Worm (Caenorhabditis elegans) whole organism, late embryonic: Measurements from ENCODE around the gene F53E10.6.

Experiments used
- C08G9.2 ChIP-seq: sonication (generic microtip); optimal IDR thresholded peaks from 2 replicates; lab custom pipeline; 2016; ENCODE audit warnings: mild to moderate bottlenecking, missing genetic modification characterization, moderate library complexity, missing compliant biosample characterization
- F13H6.1 ChIP-seq: sonication (generic microtip); optimal IDR thresholded peaks from 2 replicates; lab custom pipeline; 2016; ENCODE audit warnings: missing genetic modification characterization, missing compliant biosample characterization
- K02D7.2 ChIP-seq: sonication (generic microtip); optimal IDR thresholded peaks from 2 replicates; lab custom pipeline; 2017; ENCODE audit warnings: mild to moderate bottlenecking, missing genetic modification characterization, missing compliant biosample characterization
- Y22D7AL.16 ChIP-seq: sonication (generic microtip); optimal IDR thresholded peaks from 2 replicates; lab custom pipeline; 2016; ENCODE audit warnings: missing genetic modification characterization, missing compliant biosample characterization
- ceh-18 ChIP-seq: sonication (generic microtip); optimal IDR thresholded peaks from 2 replicates; lab custom pipeline; 2016; ENCODE audit warnings: missing genetic modification characterization, missing compliant biosample characterization
- ceh-19 ChIP-seq: fragments of 200-800 bp; sonication (Bioruptor generic); optimal IDR thresholded peaks from 2 replicates; lab custom pipeline; 2018; ENCODE audit warnings: mild to moderate bottlenecking, missing genetic modification characterization, missing compliant biosample characterization
- ceh-2 ChIP-seq: sonication (generic microtip); optimal IDR thresholded peaks from 2 replicates; lab custom pipeline; 2016; ENCODE audit warnings: missing genotype, missing genetic modification characterization, missing compliant biosample characterization
- ceh-22 ChIP-seq: sonication (generic microtip); optimal IDR thresholded peaks from 2 replicates; lab custom pipeline; 2017; ENCODE audit warnings: missing biosample characterization, missing genetic modification characterization
- ceh-30 ChIP-seq: fragments of 150-350 bp; optimal IDR thresholded peaks from 2 replicates; lab custom pipeline; 2014; ENCODE audit warnings: missing biosample characterization, missing genetic modification characterization
- ceh-31 ChIP-seq: sonication (generic microtip); optimal IDR thresholded peaks from 2 replicates; lab custom pipeline; 2016; ENCODE audit warnings: missing genetic modification characterization, missing compliant biosample characterization
- ceh-45 ChIP-seq: fragments of 200-800 bp; sonication (Bioruptor generic); IDR thresholded peaks from 2 replicates; pipeline ENCODE4 v1.3.6; 2022; ENCODE audit warnings: missing genetic modification reagents, missing genetic modification characterization, missing compliant biosample characterization
- che-1 ChIP-seq: sonication (generic microtip); optimal IDR thresholded peaks from 2 replicates; lab custom pipeline; 2016; ENCODE audit warnings: mild to moderate bottlenecking, missing genetic modification characterization, missing compliant biosample characterization
- dmd-4 ChIP-seq: sonication (generic microtip); optimal IDR thresholded peaks from 2 replicates; lab custom pipeline; 2016; ENCODE audit warnings: borderline replicate concordance, missing genetic modification characterization, missing compliant biosample characterization
- dve-1 ChIP-seq: sonication (generic microtip); optimal IDR thresholded peaks from 2 replicates; lab custom pipeline; 2017; ENCODE audit warnings: antibody characterized with exemption, mild to moderate bottlenecking, missing genetic modification characterization, missing compliant biosample characterization
- elt-2 ChIP-seq: sonication (generic microtip); optimal IDR thresholded peaks from 2 replicates; lab custom pipeline; 2016; ENCODE audit warnings: missing genetic modification reagents, missing genetic modification characterization, missing compliant biosample characterization
- ets-4 ChIP-seq: sonication (generic microtip); optimal IDR thresholded peaks from 2 replicates; lab custom pipeline; 2016; ENCODE audit warnings: missing genetic modification characterization, missing compliant biosample characterization
- fkh-10 ChIP-seq: fragments of 150-350 bp; optimal IDR thresholded peaks from 2 replicates; lab custom pipeline; 2014; ENCODE audit warnings: missing biosample characterization, missing genetic modification reagents, missing genetic modification characterization
- hlh-30 ChIP-seq: sonication (generic microtip); optimal IDR thresholded peaks from 2 replicates; lab custom pipeline; 2017; ENCODE audit warnings: antibody characterized with exemption, missing genetic modification characterization, missing compliant biosample characterization; ENCODE audit not compliant: insufficient read depth
- hlh-8 ChIP-seq: sonication (generic microtip); optimal IDR thresholded peaks from 2 replicates; lab custom pipeline; 2016; ENCODE audit warnings: missing genotype, missing genetic modification characterization, missing compliant biosample characterization
- lin-11 ChIP-seq: fragments of 200-800 bp; sonication (Bioruptor generic); optimal IDR thresholded peaks from 2 replicates; lab custom pipeline; 2018; ENCODE audit warnings: mild to moderate bottlenecking, missing genetic modification characterization, missing compliant biosample characterization
- mec-3 ChIP-seq: sonication (generic microtip); optimal IDR thresholded peaks from 2 replicates; lab custom pipeline; 2016; ENCODE audit warnings: borderline replicate concordance, missing genetic modification characterization, missing compliant biosample characterization
- nfya-1 ChIP-seq: sonication (generic microtip); optimal IDR thresholded peaks from 2 replicates; lab custom pipeline; 2017; ENCODE audit warnings: missing genetic modification characterization, mild to moderate bottlenecking, missing compliant biosample characterization, antibody characterized with exemption, moderate library complexity
- nhr-232 ChIP-seq: sonication (generic microtip); optimal IDR thresholded peaks from 2 replicates; lab custom pipeline; 2016; ENCODE audit warnings: missing genetic modification characterization, missing compliant biosample characterization
- npax-4 ChIP-seq: sonication (generic microtip); optimal IDR thresholded peaks from 2 replicates; lab custom pipeline; 2016; ENCODE audit warnings: missing genetic modification characterization, missing compliant biosample characterization
- pag-3 ChIP-seq: sonication (generic microtip); optimal IDR thresholded peaks from 2 replicates; lab custom pipeline; 2016; ENCODE audit warnings: missing compliant biosample characterization, missing genetic modification characterization, borderline replicate concordance
- pha-4 ChIP-seq: fragments of 150-350 bp; optimal IDR thresholded peaks from 2 replicates; lab custom pipeline; 2018; ENCODE audit warnings: missing biosample characterization, missing genetic modification reagents, missing genetic modification characterization
- pros-1 ChIP-seq: fragments of 150-350 bp; optimal IDR thresholded peaks from 2 replicates; lab custom pipeline; 2014; ENCODE audit warnings: missing biosample characterization, missing genetic modification reagents, missing genetic modification characterization
- ref-2 ChIP-seq: sonication (generic microtip); optimal IDR thresholded peaks from 2 replicates; lab custom pipeline; 2016; ENCODE audit warnings: missing genetic modification characterization, missing compliant biosample characterization
- rnt-1 ChIP-seq: sonication (generic microtip); optimal IDR thresholded peaks from 2 replicates; lab custom pipeline; 2016; ENCODE audit warnings: missing genetic modification characterization, missing compliant biosample characterization
- sox-2 ChIP-seq: fragments of 200-800 bp; sonication (Bioruptor generic); IDR thresholded peaks from 2 replicates; pipeline ENCODE4 v1.3.6; 2022; ENCODE audit warnings: missing genetic modification reagents, missing genetic modification characterization, missing compliant biosample characterization
- sox-4 ChIP-seq: sonication (generic microtip); optimal IDR thresholded peaks from 2 replicates; lab custom pipeline; 2017; ENCODE audit warnings: mild to moderate bottlenecking, missing genetic modification characterization, inconsistent platforms, missing compliant biosample characterization
- syd-9 ChIP-seq: sonication (generic microtip); optimal IDR thresholded peaks from 2 replicates; lab custom pipeline; 2016; ENCODE audit warnings: mild to moderate bottlenecking, missing genetic modification characterization, moderate library complexity, missing compliant biosample characterization
- tbx-2 ChIP-seq: sonication (generic microtip); optimal IDR thresholded peaks from 2 replicates; lab custom pipeline; 2016; ENCODE audit warnings: missing genetic modification characterization, missing compliant biosample characterization
- tbx-7 ChIP-seq: sonication (generic microtip); optimal IDR thresholded peaks from 2 replicates; lab custom pipeline; 2016; ENCODE audit warnings: missing genotype, missing genetic modification characterization, missing compliant biosample characterization
- unc-3 ChIP-seq, 2 experiments: fragments of 200-800 bp in 1 of 2; sonication (Bioruptor generic) in 1 of 2; sonication (generic microtip) in 1 of 2; conservative IDR thresholded peaks in 1 of 2; optimal IDR thresholded peaks in 1 of 2; 2 replicates each; pipeline versions ENCODE4 v1.3.6 to Lab custom; 2016 to 2022; ENCODE audit warnings: missing compliant biosample characterization in 2 of 2, missing genetic modification characterization in 2 of 2, missing genetic modification reagents in 1 of 2
- unc-42 ChIP-seq: sonication (generic microtip); optimal IDR thresholded peaks from 2 replicates; lab custom pipeline; 2016; ENCODE audit warnings: missing genotype, missing genetic modification characterization, missing compliant biosample characterization
- unc-55 ChIP-seq: sonication (generic microtip); optimal IDR thresholded peaks from 2 replicates; lab custom pipeline; 2017; ENCODE audit warnings: missing biosample characterization, missing genetic modification reagents, missing genetic modification characterization
- zip-5 ChIP-seq: sonication (generic microtip); optimal IDR thresholded peaks from 2 replicates; lab custom pipeline; 2016; ENCODE audit warnings: missing genetic modification characterization, missing compliant biosample characterization

The F53E10.6 gene

DNA sequence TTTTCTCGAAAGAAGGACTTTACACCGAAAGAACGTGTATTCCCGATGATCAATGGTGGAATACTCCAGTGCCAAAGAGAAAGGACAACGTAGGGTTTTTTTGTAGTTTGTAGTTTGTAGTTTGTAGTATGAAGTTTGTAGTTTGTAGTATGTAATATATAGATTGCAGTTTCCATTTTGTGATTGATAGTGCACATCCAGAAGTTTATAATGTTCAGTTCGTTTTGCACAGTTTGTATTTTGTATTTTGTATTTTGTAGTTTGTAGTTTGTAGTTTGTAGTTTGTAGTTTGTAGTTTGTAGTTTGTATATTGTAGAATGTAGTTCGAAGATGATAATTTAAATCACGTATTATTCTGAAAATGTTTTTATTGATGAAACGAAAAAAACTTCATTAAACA is 14.6 kb upstream of the F53E10.6 start:
- TF ChIP-seq ref-2 (tag; lab: Kevin White, UChicago) (no peak), hlh-30 (tag; lab: Kevin White, UChicago) (no peak), ceh-22 (tag; lab: Kevin White, UChicago) (no peak), sox-2 (GFP tag; lab: Robert Waterston, UW) (no peak), dve-1 (no peak), syd-9 (tag; lab: Kevin White, UChicago) (no peak), fkh-10 (no peak), ceh-19 (GFP tag; lab: Kevin White, UChicago) (no peak), F13H6.1 (no peak), C08G9.2 (tag; lab: Kevin White, UChicago) (no peak), ceh-2 (tag; lab: Kevin White, UChicago) (no peak), che-1 (tag; lab: Kevin White, UChicago) (no peak), mec-3 (tag; lab: Kevin White, UChicago) (no peak)
- TF ChIP-seq, all 69 proteins: peak for 0

DNA sequence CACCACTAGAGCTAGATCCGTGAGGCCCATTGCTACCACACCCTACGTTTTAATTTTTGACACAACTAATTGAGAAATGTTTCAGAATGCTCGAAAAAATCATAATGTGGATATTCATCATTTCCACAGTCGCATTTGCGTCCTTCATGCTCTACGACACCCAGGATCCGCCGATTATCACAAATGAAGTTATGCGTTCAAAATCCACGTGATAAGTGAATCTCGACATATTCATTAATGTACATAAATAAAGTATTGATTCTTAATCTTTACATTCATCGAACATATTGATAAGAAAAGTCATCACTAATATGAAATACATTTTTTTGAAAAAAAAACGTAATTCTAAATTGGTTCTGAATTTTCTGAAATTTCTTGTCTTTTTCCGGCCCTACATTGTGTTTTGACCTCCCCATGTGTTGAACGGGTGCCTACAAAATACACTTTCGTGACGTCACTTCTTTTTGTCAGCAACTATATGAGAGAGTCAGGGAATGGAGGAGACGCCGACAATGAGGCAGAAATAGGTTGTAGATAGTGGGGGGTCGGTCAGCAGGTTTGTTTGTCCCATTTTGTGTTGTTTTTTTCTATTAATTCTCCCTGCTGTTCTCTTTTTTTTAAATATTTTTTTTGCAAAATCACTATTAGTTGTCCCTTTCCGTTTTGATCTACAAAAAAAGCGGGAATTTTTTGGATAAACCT is 12.3 kb upstream of the F53E10.6 start, which contains the start of gene F53E10.1:
F53E10.1 (plus strand) TSS at position 325 of the 702 bp plus-strand sequence.
- TF ChIP-seq sox-4: no peak
- peak; percentile 10 for TF ChIP-seq elt-2 (tag; lab: Kevin White, UChicago)

DNA sequence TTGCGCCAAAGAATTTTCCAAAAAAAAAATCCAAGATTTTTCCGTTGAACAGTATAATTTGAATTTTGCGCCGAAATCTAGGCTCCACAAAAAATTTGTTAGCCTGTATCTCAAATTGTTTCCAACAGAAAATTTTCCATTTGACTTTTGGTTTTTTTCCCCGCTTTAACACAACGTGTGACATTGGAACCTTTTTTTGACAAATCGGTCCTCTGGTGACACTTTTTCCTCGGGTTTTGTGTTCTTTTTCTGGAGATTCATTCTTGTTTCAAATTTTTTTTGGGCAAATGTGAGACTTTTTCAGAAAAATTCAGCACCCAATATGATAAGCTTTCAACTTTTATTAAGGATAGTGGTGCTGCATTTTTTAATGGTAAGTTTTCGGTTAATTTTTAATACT is 5.5 kb upstream of the F53E10.6 start, which contains the start of gene acr-17:
acr-17 (plus strand) TSS at position 301 of the 400 bp plus-strand sequence.
- no peak for TF ChIP-seq ceh-22 (tag; lab: Kevin White, UChicago)
- no peak for TF ChIP-seq nhr-232
- TF ChIP-seq Y22D7AL.16 (tag; lab: Kevin White, UChicago): no peak
- TF ChIP-seq ceh-30 (tag; lab: Kevin White, UChicago): no peak
- TF ChIP-seq zip-5: no peak
- TF ChIP-seq dmd-4 (tag; lab: Kevin White, UChicago): no peak
- no peak for TF ChIP-seq ceh-45 (GFP tag; lab: Robert Waterston, UW)
- TF ChIP-seq unc-55: no peak
- no peak for TF ChIP-seq pha-4 (tag; lab: Kevin White, UChicago)
- TF ChIP-seq unc-3 (GFP tag; conservative IDR thresholded peaks at IDR 0.05; lab: Robert Waterston, UW): no peak
- no peak for TF ChIP-seq unc-3 (tag; optimal IDR thresholded peaks at IDR 0.05; lab: Kevin White, UChicago)
- no peak for TF ChIP-seq ceh-31
- TF ChIP-seq pros-1: no peak
- TF ChIP-seq K02D7.2 (tag; lab: Kevin White, UChicago): no peak

DNA sequence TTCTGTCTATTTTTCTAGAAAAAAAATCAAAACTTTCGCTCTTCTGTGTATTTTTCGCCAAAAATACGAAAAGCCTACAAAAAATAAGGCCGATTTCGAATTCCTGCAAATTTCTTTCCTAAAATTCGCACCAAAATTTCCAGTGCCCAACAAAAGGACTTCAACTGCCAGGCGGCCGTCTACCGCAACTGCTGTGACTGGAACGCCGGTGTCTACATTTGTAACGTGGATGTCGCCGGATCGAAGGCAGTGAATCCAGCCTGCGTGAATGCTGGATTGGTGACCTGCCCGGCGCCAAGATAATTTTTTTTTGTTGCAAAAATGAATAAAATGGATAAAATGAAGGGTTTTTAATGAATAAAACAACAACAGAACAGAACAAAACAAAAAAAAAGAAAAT is 1.0 kb downstream of the F53E10.6 start:
- no peak for TF ChIP-seq pag-3 (tag; lab: Kevin White, UChicago)

DNA sequence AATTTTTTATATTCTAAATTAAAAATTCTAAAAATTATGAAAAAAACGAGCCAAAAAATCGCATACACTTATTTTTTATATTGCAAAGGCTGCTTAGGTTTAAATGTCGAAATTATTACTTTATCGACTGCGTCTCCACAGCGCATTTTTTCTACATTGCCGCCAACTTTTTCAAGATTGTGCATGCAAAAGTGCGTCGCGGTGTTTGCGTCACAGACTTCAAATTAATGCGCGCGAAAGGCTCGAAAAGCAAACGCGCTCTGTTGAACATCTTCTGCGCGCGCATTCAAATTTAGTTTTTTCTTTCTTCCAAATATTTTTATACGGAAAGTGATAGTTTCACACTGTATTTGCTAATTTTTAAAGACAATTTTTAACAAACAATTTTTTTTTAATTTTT is 2.3 kb downstream of the F53E10.6 start:
- TF ChIP-seq tbx-7 (tag; lab: Kevin White, UChicago) (no peak), unc-42 (peak; percentile 59), ets-4 (peak; percentile 46), zip-5 (no peak), tbx-2 (peak; percentile 47), ceh-18 (tag; lab: Kevin White, UChicago) (peak; percentile 62), ref-2 (tag; lab: Kevin White, UChicago) (peak; percentile 30), F13H6.1 (no peak), hlh-8 (tag; lab: Kevin White, UChicago) (no peak), unc-3 (GFP tag; conservative IDR thresholded peaks at IDR 0.05; lab: Robert Waterston, UW) (peak; percentile 27; the same call in 1 of the 2 replicates), unc-3 (tag; optimal IDR thresholded peaks at IDR 0.05; lab: Kevin White, UChicago) (no peak), lin-11 (tag; lab: Kevin White, UChicago) (no peak), rnt-1 (tag; lab: Kevin White, UChicago) (peak; percentile 2), ceh-31 (peak; percentile 48), pros-1 (no peak), npax-4 (tag; lab: Kevin White, UChicago) (no peak), nfya-1 (peak; percentile 50)
